Fruit fly (Drosophila melanogaster): ENCODE results near the gene CG4098.

The CG4098 gene

dm6 chr3L:16642088-16642507 lies 33.0 kb upstream of the CG4098 start (continued):
- TF ChIP-seq CG18764 (GFP tag; optimal IDR thresholded peaks at IDR 0.05) (peak; percentile 46), CoRest (tag; optimal IDR thresholded peaks at IDR 0.05) (peak; percentile 81), wdn (GFP tag; IDR thresholded peaks at IDR 0.05) (no peak), Pdp1 (GFP tag; optimal IDR thresholded peaks at IDR 0.05) (peak in 1 of 2 experiments; percentile 2), dpn (GFP tag; optimal IDR thresholded peaks at IDR 0.05) (peak in 1 of 2 experiments; percentile 42), CkIIα-i1 (GFP tag; IDR thresholded peaks at IDR 0.05) (no peak), nau (GFP tag; optimal IDR thresholded peaks at IDR 0.05) (peak; percentile 34), CG12219 (GFP tag; optimal IDR thresholded peaks at IDR 0.05) (peak; percentile 30), CG18011 (GFP tag; optimal IDR thresholded peaks at IDR 0.05) (no peak), CG8388 (GFP tag; optimal IDR thresholded peaks at IDR 0.05) (peak; percentile 78), Trl (optimal IDR thresholded peaks at IDR 0.05) (no peak), Trl (GFP tag; optimal IDR thresholded peaks at IDR 0.05) (peak; percentile 19), Fer1 (GFP tag; optimal IDR thresholded peaks at IDR 0.05) (no peak), CG5245 (GFP tag; optimal IDR thresholded peaks at IDR 0.05) (peak; percentile 49), Eip74EF (GFP tag; optimal IDR thresholded peaks at IDR 0.05) (peak in 1 of 2 experiments; percentile 69), Aef1 (GFP tag; IDR thresholded peaks at IDR 0.05) (no peak), Tbp (GFP tag; optimal IDR thresholded peaks at IDR 0.05) (no peak), CG8290 (GFP tag; optimal IDR thresholded peaks at IDR 0.05) (peak; percentile 4), CG8290 (tag; optimal IDR thresholded peaks at IDR 0.05) (no peak), bcd (GFP tag; optimal IDR thresholded peaks at IDR 0.05) (peak; percentile 65), H2.0 (GFP tag; IDR thresholded peaks at IDR 0.05) (no peak), Blimp-1 (GFP tag; optimal IDR thresholded peaks at IDR 0.05) (peak; percentile 68), CG2712 (tag; optimal IDR thresholded peaks at IDR 0.05) (peak; percentile 86), az2 (GFP tag; optimal IDR thresholded peaks at IDR 0.05) (peak; percentile 64), MESR4 (GFP tag; optimal IDR thresholded peaks at IDR 0.05) (no peak), CG6813 (GFP tag; optimal IDR thresholded peaks at IDR 0.05) (peak; percentile 22), CG10431 (GFP tag; optimal IDR thresholded peaks at IDR 0.05) (peak; percentile 45), CG8944 (GFP tag; optimal IDR thresholded peaks at IDR 0.05) (peak; percentile 20), BEAF-32 (GFP tag; optimal IDR thresholded peaks at IDR 0.05) (no peak), dati (GFP tag; IDR thresholded peaks at IDR 0.05) (0 out of 2 replicates have a peak, but pooled peaks have one; percentile 5), tgo (GFP tag; IDR thresholded peaks at IDR 0.05) (peak; percentile 31; the same call in 1 of the 3 replicates), ase (GFP tag; IDR thresholded peaks at IDR 0.05) (0 out of 3 replicates have a peak, but pooled peaks have one; percentile 50), CG17361 (GFP tag; IDR thresholded peaks at IDR 0.05) (peak; percentile 92), Drgx (GFP tag; IDR thresholded peaks at IDR 0.05) (peak; percentile 16; the same call in 1 of the 2 replicates), CG42726 (GFP tag; IDR thresholded peaks at IDR 0.05; ENCODE audit: partially characterized antibody) (no peak), CG11093 (GFP tag; IDR thresholded peaks at IDR 0.05) (peak; percentile 56; the same call in 1 of the 3 replicates), CG11247 (GFP tag; IDR thresholded peaks at IDR 0.05) (peak; percentile 42; the same call in 1 of the 2 replicates), nom (GFP tag; optimal IDR thresholded peaks at IDR 0.05) (peak; percentile 26), NfI (GFP tag; optimal IDR thresholded peaks at IDR 0.05) (peak; percentile 15), cad (GFP tag; optimal IDR thresholded peaks at IDR 0.05) (no peak), Sox100B (GFP tag; optimal IDR thresholded peaks at IDR 0.05) (peak; percentile 87), CG14667 (GFP tag; IDR thresholded peaks at IDR 0.05) (0 out of 2 replicates have a peak, but pooled peaks have one; percentile 40), Hr39 (optimal IDR thresholded peaks at IDR 0.05) (no peak), chm (GFP tag; IDR thresholded peaks at IDR 0.05) (no peak), CG2889 (GFP tag; IDR thresholded peaks at IDR 0.05) (no peak)
